Worm (Caenorhabditis elegans): ENCODE measurements around the gene K08E5.5.

Gene K08E5.5

ce11 chrIII:10194569-10194968 lies 34.3 kb upstream of the K08E5.5 start:
- TF ChIP-seq cog-1 (tag; optimal IDR thresholded peaks at IDR 0.05): no peak
- no peak for TF ChIP-seq tab-1 (GFP tag; IDR thresholded peaks at IDR 0.05)
- TF ChIP-seq klf-2 (GFP tag; conservative IDR thresholded peaks at IDR 0.05): no peak
- no peak for TF ChIP-seq ztf-29 (GFP tag; IDR thresholded peaks at IDR 0.05)
- no peak for TF ChIP-seq flt-1 (GFP tag; IDR thresholded peaks at IDR 0.05)
- no peak for TF ChIP-seq ztf-23 (GFP tag; IDR thresholded peaks at IDR 0.05)
- no peak for TF ChIP-seq ref-1 (GFP tag; conservative IDR thresholded peaks at IDR 0.05)
- TF ChIP-seq med-1 (GFP tag; optimal IDR thresholded peaks at IDR 0.05; ENCODE audit: insufficient read depth): no peak
- no peak for TF ChIP-seq T22C8.4 (GFP tag; IDR thresholded peaks at IDR 0.05)

ce11 chrIII:10188912-10189311 lies 28.6 kb upstream of the K08E5.5 start, which contains the start of gene epac-1:
TSS of gene epac-1 (plus strand) at chrIII:10189212.
- TF ChIP-seq klf-2 (GFP tag; conservative IDR thresholded peaks at IDR 0.05) (no peak), tab-1 (GFP tag; IDR thresholded peaks at IDR 0.05) (no peak), cog-1 (tag; optimal IDR thresholded peaks at IDR 0.05) (no peak), ztf-29 (GFP tag; IDR thresholded peaks at IDR 0.05) (no peak), T22C8.4 (GFP tag; IDR thresholded peaks at IDR 0.05) (no peak), ztf-23 (GFP tag; IDR thresholded peaks at IDR 0.05) (no peak), flt-1 (GFP tag; IDR thresholded peaks at IDR 0.05) (no peak), ref-1 (GFP tag; conservative IDR thresholded peaks at IDR 0.05) (no peak), med-1 (GFP tag; optimal IDR thresholded peaks at IDR 0.05; ENCODE audit: insufficient read depth) (no peak)

DNA sequence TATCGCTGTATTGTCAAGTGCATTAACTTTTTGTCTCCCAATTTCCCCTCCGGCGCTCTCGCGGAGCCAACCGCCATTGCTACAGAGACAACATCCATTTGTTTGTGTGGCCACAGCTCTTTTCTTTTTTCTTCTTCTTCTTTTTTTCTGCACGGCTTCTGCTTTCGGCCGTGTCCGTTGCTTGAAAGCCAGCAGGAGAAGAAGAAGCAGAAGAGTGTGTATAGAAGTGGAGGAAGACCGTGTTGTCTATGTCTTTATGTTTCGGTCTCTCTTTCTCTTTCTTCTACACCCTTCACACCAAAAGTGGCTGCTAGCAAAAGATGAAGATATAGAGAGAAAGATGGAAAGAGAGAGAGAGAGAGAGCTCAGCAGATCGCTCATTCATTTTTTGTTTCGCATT lies 27.6 kb upstream of the K08E5.5 start:
- no peak for TF ChIP-seq cog-1 (tag; optimal IDR thresholded peaks at IDR 0.05)
- 0 out of 2 replicates have a peak, but pooled peaks have one; percentile 13 for TF ChIP-seq ztf-29 (GFP tag; IDR thresholded peaks at IDR 0.05)

DNA sequence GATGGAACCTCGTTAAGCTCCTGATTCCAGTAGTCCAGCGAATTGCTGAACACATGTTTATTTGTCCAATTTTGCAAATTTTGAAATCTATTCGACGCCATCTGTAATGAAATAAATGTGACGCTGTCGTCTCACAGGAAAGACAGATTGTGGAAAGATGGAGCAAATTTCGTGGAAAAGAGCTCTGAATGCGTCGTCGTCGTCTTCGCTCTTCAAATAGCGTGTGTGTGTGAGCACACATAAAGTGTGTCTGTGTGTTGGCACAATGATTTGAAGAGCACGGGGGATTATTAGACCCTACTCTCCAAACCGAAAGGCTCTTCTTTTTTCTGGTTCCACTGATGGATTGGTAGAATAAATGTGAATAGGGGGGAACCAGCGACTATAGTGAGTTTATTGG lies 25.9 kb upstream of the K08E5.5 start, which contains the start of gene unc-47:
Gene unc-47 (minus strand): TSS at position 101 of the 400 bp plus-strand sequence.
- TF ChIP-seq ref-1 (GFP tag; conservative IDR thresholded peaks at IDR 0.05): no peak
- TF ChIP-seq cog-1 (tag; optimal IDR thresholded peaks at IDR 0.05): no peak

ce11 chrIII:10181868-10182267 lies 21.6 kb upstream of the K08E5.5 start:
- TF ChIP-seq cog-1 (tag; optimal IDR thresholded peaks at IDR 0.05): no peak
- no peak for TF ChIP-seq klf-2 (GFP tag; conservative IDR thresholded peaks at IDR 0.05)
- TF ChIP-seq flt-1 (GFP tag; IDR thresholded peaks at IDR 0.05): no peak
- TF ChIP-seq tab-1 (GFP tag; IDR thresholded peaks at IDR 0.05): no peak
- no peak for TF ChIP-seq ztf-29 (GFP tag; IDR thresholded peaks at IDR 0.05)
- TF ChIP-seq ztf-23 (GFP tag; IDR thresholded peaks at IDR 0.05): no peak
- TF ChIP-seq med-1 (GFP tag; optimal IDR thresholded peaks at IDR 0.05; ENCODE audit: insufficient read depth): no peak
- TF ChIP-seq ref-1 (GFP tag; conservative IDR thresholded peaks at IDR 0.05): no peak
- TF ChIP-seq T22C8.4 (GFP tag; IDR thresholded peaks at IDR 0.05): no peak

ce11 chrIII:10179444-10179843 lies 19.2 kb upstream of the K08E5.5 start:
- TF ChIP-seq cog-1 (tag; optimal IDR thresholded peaks at IDR 0.05): no peak

DNA sequence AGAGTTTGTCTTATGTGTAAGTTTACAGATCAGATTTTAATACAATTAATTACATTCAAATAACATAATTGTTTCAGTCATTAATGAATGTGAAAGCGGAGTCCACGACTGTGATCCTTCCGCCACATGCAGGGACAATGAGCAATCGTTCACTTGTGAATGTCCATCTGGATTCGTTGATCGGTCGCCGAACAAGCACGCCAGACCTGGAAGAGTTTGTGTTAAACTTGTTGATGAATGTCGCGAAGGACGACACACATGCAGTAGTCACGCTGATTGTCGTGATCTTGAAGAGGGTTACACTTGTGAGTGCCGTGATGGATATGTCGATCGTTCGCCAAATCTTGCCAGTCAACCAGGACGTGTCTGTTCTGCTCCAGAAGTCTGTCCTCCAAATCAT lies 18.3 kb upstream of the K08E5.5 start:
- no peak for TF ChIP-seq tab-1 (GFP tag; IDR thresholded peaks at IDR 0.05)
- TF ChIP-seq T22C8.4 (GFP tag; IDR thresholded peaks at IDR 0.05): no peak
- no peak for TF ChIP-seq cog-1 (tag; optimal IDR thresholded peaks at IDR 0.05)
- TF ChIP-seq ztf-23 (GFP tag; IDR thresholded peaks at IDR 0.05): no peak
- no peak for TF ChIP-seq klf-2 (GFP tag; conservative IDR thresholded peaks at IDR 0.05)

- TF ChIP-seq ztf-23 (GFP tag; IDR thresholded peaks at IDR 0.05) (no peak), klf-2 (GFP tag; conservative IDR thresholded peaks at IDR 0.05) (no peak), flt-1 (GFP tag; IDR thresholded peaks at IDR 0.05) (no peak), T22C8.4 (GFP tag; IDR thresholded peaks at IDR 0.05) (no peak), ztf-29 (GFP tag; IDR thresholded peaks at IDR 0.05) (no peak), med-1 (GFP tag; optimal IDR thresholded peaks at IDR 0.05; ENCODE audit: insufficient read depth) (no peak), cog-1 (tag; optimal IDR thresholded peaks at IDR 0.05) (no peak), tab-1 (GFP tag; IDR thresholded peaks at IDR 0.05) (no peak), ref-1 (GFP tag; conservative IDR thresholded peaks at IDR 0.05) (no peak)
These were observed 17.7 kb upstream of the K08E5.5 start for ce11 chrIII:10178023-10178422.

- TF ChIP-seq flt-1 (GFP tag; IDR thresholded peaks at IDR 0.05) (no peak), ztf-23 (GFP tag; IDR thresholded peaks at IDR 0.05) (no peak), med-1 (GFP tag; optimal IDR thresholded peaks at IDR 0.05; ENCODE audit: insufficient read depth) (no peak), ztf-29 (GFP tag; IDR thresholded peaks at IDR 0.05) (no peak), ref-1 (GFP tag; conservative IDR thresholded peaks at IDR 0.05) (no peak), T22C8.4 (GFP tag; IDR thresholded peaks at IDR 0.05) (no peak), cog-1 (tag; optimal IDR thresholded peaks at IDR 0.05) (no peak), tab-1 (GFP tag; IDR thresholded peaks at IDR 0.05) (no peak), klf-2 (GFP tag; conservative IDR thresholded peaks at IDR 0.05) (no peak)
These were observed 10.0 kb upstream of the K08E5.5 start for ce11 chrIII:10170265-10170664.

- TF ChIP-seq ztf-29 (GFP tag; IDR thresholded peaks at IDR 0.05): no peak
- TF ChIP-seq flt-1 (GFP tag; IDR thresholded peaks at IDR 0.05): no peak
- no peak for TF ChIP-seq klf-2 (GFP tag; conservative IDR thresholded peaks at IDR 0.05)
- no peak for TF ChIP-seq cog-1 (tag; optimal IDR thresholded peaks at IDR 0.05)
These were observed 4.0 kb downstream of the K08E5.5 start for ce11 chrIII:10156269-10156668.

ce11 chrIII:10154993-10155392 lies 5.3 kb downstream of the K08E5.5 start:
- no peak for TF ChIP-seq cog-1 (tag; optimal IDR thresholded peaks at IDR 0.05)
- no peak for TF ChIP-seq med-1 (GFP tag; optimal IDR thresholded peaks at IDR 0.05; ENCODE audit: insufficient read depth)
- no peak for TF ChIP-seq ztf-23 (GFP tag; IDR thresholded peaks at IDR 0.05)
- TF ChIP-seq ztf-29 (GFP tag; IDR thresholded peaks at IDR 0.05): no peak
- TF ChIP-seq tab-1 (GFP tag; IDR thresholded peaks at IDR 0.05): no peak
- no peak for TF ChIP-seq T22C8.4 (GFP tag; IDR thresholded peaks at IDR 0.05)
- no peak for TF ChIP-seq ref-1 (GFP tag; conservative IDR thresholded peaks at IDR 0.05)
- TF ChIP-seq flt-1 (GFP tag; IDR thresholded peaks at IDR 0.05): no peak
- TF ChIP-seq klf-2 (GFP tag; conservative IDR thresholded peaks at IDR 0.05): no peak

All from whole organism, midembryonic.